Worm (Caenorhabditis elegans) whole organism, L4/young adult: ENCODE measurements around the gene F58B4.6.

ENCODE experiments used
- dao-5 ChIP-seq: sonication (generic microtip); optimal IDR thresholded peaks from 2 replicates; lab custom pipeline; 2016; ENCODE audit warnings: missing genotype, missing genetic modification characterization, moderate library complexity, missing compliant biosample characterization
- him-1 ChIP-seq: sonication (generic microtip); optimal IDR thresholded peaks from 2 replicates; lab custom pipeline; 2016; ENCODE audit warnings: missing genotype, missing genetic modification reagents, missing genetic modification characterization, missing compliant biosample characterization

- TF ChIP-seq him-1 (tag; lab: Kevin White, UChicago): no peak
- TF ChIP-seq dao-5 (tag; lab: Kevin White, UChicago): no peak
These were observed 28.8 kb downstream of the F58B4.6 start for ce11 chrV:10953471-10954155.
